Worm (Caenorhabditis elegans): ENCODE measurements around the gene T18D3.5.

Gene T18D3.5

DNA sequence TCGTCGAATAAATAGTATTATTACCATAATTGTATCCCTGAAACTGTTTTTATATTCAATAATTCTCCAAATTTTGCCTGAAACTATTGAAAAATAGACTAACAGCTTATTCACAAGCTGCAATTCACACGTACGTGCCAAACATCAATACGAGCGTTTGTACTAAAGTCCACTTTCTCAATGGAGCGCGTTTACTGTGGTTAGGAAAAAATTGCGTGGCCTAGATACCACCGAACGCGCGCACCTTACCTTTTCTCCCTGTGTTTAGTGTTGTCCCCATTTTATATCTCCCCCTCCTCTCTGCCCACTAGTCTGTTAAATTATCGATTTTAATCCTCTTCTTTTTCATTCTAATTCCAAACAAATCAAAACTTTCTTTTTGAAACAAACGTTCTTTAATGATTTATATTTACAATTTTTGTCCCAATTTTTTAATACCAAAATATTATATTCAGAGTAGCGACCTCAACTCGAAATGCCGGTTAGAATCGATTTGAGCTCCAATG is 9.3 kb upstream of the T18D3.5 start, which contains the start of the genes T18D3.9 and T18D3.1:
T18D3.9 (minus strand) TSS at position 168 of the 506 bp plus-strand sequence.
T18D3.1 (plus strand) TSS at position 456 of the 506 bp plus-strand sequence.
- no peak for TF ChIP-seq ceh-36 (tag; optimal IDR thresholded peaks at IDR 0.05)
- TF ChIP-seq aly-1 (tag; optimal IDR thresholded peaks at IDR 0.05), result no peak
- no peak for TF ChIP-seq flt-1 (GFP tag; IDR thresholded peaks at IDR 0.05)
- TF ChIP-seq tbx-11 (GFP tag; IDR thresholded peaks at IDR 0.05), result no peak

- peak; percentile 75 for TF ChIP-seq flt-1 (GFP tag; IDR thresholded peaks at IDR 0.05)
- peak; percentile 64; the same call in 1 of the 2 replicates for TF ChIP-seq tbx-37 (GFP tag; conservative IDR thresholded peaks at IDR 0.05)
- TF ChIP-seq sea-1 (GFP tag; conservative IDR thresholded peaks at IDR 0.05), result peak; percentile 85
- TF ChIP-seq aly-1 (tag; optimal IDR thresholded peaks at IDR 0.05), result peak; percentile 62
- TF ChIP-seq pes-1 (GFP tag; IDR thresholded peaks at IDR 0.05), result peak; percentile 90
- peak; percentile 68 for TF ChIP-seq B0310.2 (tag; optimal IDR thresholded peaks at IDR 0.05)
- TF ChIP-seq F13C5.2 (tag; optimal IDR thresholded peaks at IDR 0.05), result peak; percentile 78
- peak; percentile 76 for TF ChIP-seq tbx-11 (GFP tag; IDR thresholded peaks at IDR 0.05)
- peak; percentile 85 for TF ChIP-seq hmg-4 (GFP tag; optimal IDR thresholded peaks at IDR 0.05)
- TF ChIP-seq ceh-13 (GFP tag; optimal IDR thresholded peaks at IDR 0.05), result peak; percentile 71
- TF ChIP-seq hnd-1 (tag; optimal IDR thresholded peaks at IDR 0.05), result peak; percentile 50
- TF ChIP-seq ceh-36 (tag; optimal IDR thresholded peaks at IDR 0.05), result peak; percentile 70
- TF ChIP-seq scrt-1 (GFP tag; IDR thresholded peaks at IDR 0.05), result peak; percentile 85
- TF ChIP-seq ama-1 (optimal IDR thresholded peaks at IDR 0.05), result no peak
- TF ChIP-seq tra-4 (tag; optimal IDR thresholded peaks at IDR 0.05), result peak; percentile 29
- TF ChIP-seq hmbx-1 (tag; optimal IDR thresholded peaks at IDR 0.05), result peak; percentile 46
- TF ChIP-seq ets-7 (tag; optimal IDR thresholded peaks at IDR 0.05), result no peak
Measured at ce11 chrX:12458021-12458420, 5.6 kb upstream of the T18D3.5 start.

- no peak for TF ChIP-seq ets-7 (tag; optimal IDR thresholded peaks at IDR 0.05)
- no peak for TF ChIP-seq flt-1 (GFP tag; IDR thresholded peaks at IDR 0.05)
- TF ChIP-seq sea-1 (GFP tag; conservative IDR thresholded peaks at IDR 0.05), result no peak
- no peak for TF ChIP-seq aly-1 (tag; optimal IDR thresholded peaks at IDR 0.05)
- TF ChIP-seq B0310.2 (tag; optimal IDR thresholded peaks at IDR 0.05), result no peak
- no peak for TF ChIP-seq ama-1 (optimal IDR thresholded peaks at IDR 0.05)
- TF ChIP-seq ceh-13 (GFP tag; optimal IDR thresholded peaks at IDR 0.05), result no peak
- no peak for TF ChIP-seq hnd-1 (tag; optimal IDR thresholded peaks at IDR 0.05)
- TF ChIP-seq tbx-11 (GFP tag; IDR thresholded peaks at IDR 0.05), result no peak
- no peak for TF ChIP-seq hmg-4 (GFP tag; optimal IDR thresholded peaks at IDR 0.05)
- TF ChIP-seq F13C5.2 (tag; optimal IDR thresholded peaks at IDR 0.05), result no peak
Measured at ce11 chrX:12461557-12461956, 2.0 kb upstream of the T18D3.5 start, which contains the start of gene odr-7. Gene odr-7, minus strand, starts transcription at chrX:12461657.

DNA sequence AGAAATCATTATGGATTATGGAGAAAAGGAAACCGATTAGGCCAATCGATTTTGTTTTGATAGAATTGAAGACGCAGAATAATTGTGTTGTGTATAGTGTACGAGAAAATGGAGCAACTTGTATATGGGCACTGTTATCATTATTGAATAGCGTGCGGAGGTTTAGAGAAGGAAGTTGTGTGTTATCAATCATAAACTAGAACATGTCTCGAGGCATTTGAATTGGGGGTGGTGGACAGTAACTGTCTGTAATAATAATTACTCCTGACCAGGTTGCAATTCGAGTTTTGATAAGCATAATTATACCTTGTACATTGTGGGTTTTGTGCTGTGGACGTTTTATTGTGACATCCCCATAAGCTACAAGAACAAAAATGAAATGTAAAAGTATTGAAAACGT is 3.2 kb downstream of the T18D3.5 start, which contains the start of gene cdf-2:
cdf-2 (minus strand) TSS at position 149 of the 400 bp plus-strand sequence.
- TF ChIP-seq hnd-1 (tag; optimal IDR thresholded peaks at IDR 0.05) (no peak), hmg-4 (GFP tag; optimal IDR thresholded peaks at IDR 0.05) (no peak), sea-1 (GFP tag; conservative IDR thresholded peaks at IDR 0.05) (no peak), ama-1 (optimal IDR thresholded peaks at IDR 0.05) (no peak), F13C5.2 (tag; optimal IDR thresholded peaks at IDR 0.05) (no peak), tbx-37 (GFP tag; conservative IDR thresholded peaks at IDR 0.05) (no peak), pes-1 (GFP tag; IDR thresholded peaks at IDR 0.05) (no peak), ceh-36 (tag; optimal IDR thresholded peaks at IDR 0.05) (no peak), flt-1 (GFP tag; IDR thresholded peaks at IDR 0.05) (no peak), hmbx-1 (tag; optimal IDR thresholded peaks at IDR 0.05) (no peak), scrt-1 (GFP tag; IDR thresholded peaks at IDR 0.05) (no peak), ets-7 (tag; optimal IDR thresholded peaks at IDR 0.05) (no peak), ceh-13 (GFP tag; optimal IDR thresholded peaks at IDR 0.05) (no peak), tbx-11 (GFP tag; IDR thresholded peaks at IDR 0.05) (no peak), aly-1 (tag; optimal IDR thresholded peaks at IDR 0.05) (no peak)

- TF ChIP-seq ama-1 (optimal IDR thresholded peaks at IDR 0.05) (no peak), pes-1 (GFP tag; IDR thresholded peaks at IDR 0.05) (no peak), scrt-1 (GFP tag; IDR thresholded peaks at IDR 0.05) (no peak)
Measured at ce11 chrX:12467660-12468111, 4.1 kb downstream of the T18D3.5 start, which contains the start of gene myo-2. Gene myo-2, plus strand, starts transcription at chrX:12468061.

DNA sequence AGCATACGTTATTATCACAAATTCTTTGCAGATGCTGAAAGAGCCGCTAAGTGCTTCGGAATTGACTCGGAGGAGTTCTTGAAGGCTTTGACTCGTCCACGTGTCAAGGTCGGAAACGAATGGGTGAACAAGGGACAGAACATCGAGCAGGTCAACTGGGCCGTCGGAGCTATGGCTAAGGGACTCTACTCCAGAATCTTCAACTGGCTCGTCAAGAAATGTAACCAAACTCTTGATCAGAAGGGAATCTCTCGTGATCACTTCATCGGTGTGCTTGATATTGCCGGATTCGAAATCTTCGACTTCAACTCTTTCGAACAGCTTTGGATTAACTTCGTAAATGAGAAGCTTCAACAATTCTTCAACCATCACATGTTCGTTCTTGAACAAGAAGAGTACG is 6.2 kb downstream of the T18D3.5 start:
- TF ChIP-seq ets-7 (tag; optimal IDR thresholded peaks at IDR 0.05) (no peak), tbx-11 (GFP tag; IDR thresholded peaks at IDR 0.05) (no peak), hnd-1 (tag; optimal IDR thresholded peaks at IDR 0.05) (no peak), aly-1 (tag; optimal IDR thresholded peaks at IDR 0.05) (no peak), tbx-37 (GFP tag; conservative IDR thresholded peaks at IDR 0.05) (no peak), hmbx-1 (tag; optimal IDR thresholded peaks at IDR 0.05) (no peak), pes-1 (GFP tag; IDR thresholded peaks at IDR 0.05) (no peak), hmg-4 (GFP tag; optimal IDR thresholded peaks at IDR 0.05) (no peak), tra-4 (tag; optimal IDR thresholded peaks at IDR 0.05) (no peak), B0310.2 (tag; optimal IDR thresholded peaks at IDR 0.05) (no peak), ceh-36 (tag; optimal IDR thresholded peaks at IDR 0.05) (no peak), scrt-1 (GFP tag; IDR thresholded peaks at IDR 0.05) (no peak), ceh-13 (GFP tag; optimal IDR thresholded peaks at IDR 0.05) (no peak), F13C5.2 (tag; optimal IDR thresholded peaks at IDR 0.05) (no peak), sea-1 (GFP tag; conservative IDR thresholded peaks at IDR 0.05) (no peak), ama-1 (optimal IDR thresholded peaks at IDR 0.05) (no peak), flt-1 (GFP tag; IDR thresholded peaks at IDR 0.05) (no peak)

ce11 chrX:12472232-12472631 is 8.6 kb downstream of the T18D3.5 start:
- TF ChIP-seq tbx-11 (GFP tag; IDR thresholded peaks at IDR 0.05) (no peak), hnd-1 (tag; optimal IDR thresholded peaks at IDR 0.05) (no peak), tra-4 (tag; optimal IDR thresholded peaks at IDR 0.05) (no peak)

DNA sequence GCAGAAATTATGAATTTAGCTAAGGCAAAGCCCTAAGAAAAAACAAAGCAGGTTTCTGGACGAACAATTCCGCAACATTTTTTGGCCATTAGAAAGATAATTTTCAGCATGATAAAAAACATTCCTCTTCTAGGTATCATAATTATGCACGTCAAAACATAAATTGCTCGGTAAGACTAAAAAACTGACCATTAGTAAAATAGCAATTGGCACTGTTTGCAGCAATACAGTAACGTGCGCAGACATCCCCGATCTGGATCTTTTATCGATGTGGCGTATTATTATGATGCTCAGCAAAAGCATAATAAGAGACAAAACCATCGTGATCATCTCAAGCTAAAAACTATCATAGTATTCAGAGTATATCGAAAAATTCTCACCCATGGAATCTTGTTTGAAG is 12.8 kb downstream of the T18D3.5 start:
- no peak for TF ChIP-seq tbx-11 (GFP tag; IDR thresholded peaks at IDR 0.05)

All from whole organism, early embryonic.